Worm (Caenorhabditis elegans) whole organism, L1 larva: ENCODE results near the gene ubc-7.
A peak's percentile ranks its signal among the peaks of the same experiment; 100 is the strongest.

Source experiments
- ces-1 ChIP-seq: fragments of 150-350 bp; optimal IDR thresholded peaks from 2 replicates; lab custom pipeline; 2014; ENCODE audit warnings: missing biosample characterization, missing genetic modification reagents, missing genetic modification characterization
- elt-2 ChIP-seq: sonication (generic microtip); optimal IDR thresholded peaks from 2 replicates; lab custom pipeline; 2016; ENCODE audit warnings: missing genetic modification characterization, mild to moderate bottlenecking, inconsistent platforms, missing compliant biosample characterization, missing genetic modification reagents
- fkh-4 ChIP-seq: sonication (generic microtip); optimal IDR thresholded peaks from 2 replicates; lab custom pipeline; 2016; ENCODE audit warnings: missing compliant biosample characterization, missing genetic modification characterization, borderline replicate concordance
- lin-35 ChIP-seq, 2 experiments: fragments of 150-350 bp; optimal IDR thresholded peaks; 2 replicates each; lab custom pipeline; 2014; ENCODE audit warnings: missing biosample characterization in 2 of 2, missing genetic modification characterization in 2 of 2, missing genetic modification reagents in 2 of 2
- lir-3 ChIP-seq: sonication (generic microtip); optimal IDR thresholded peaks from 2 replicates; lab custom pipeline; 2016; ENCODE audit warnings: mild to moderate bottlenecking, missing genetic modification characterization, moderate library complexity, missing compliant biosample characterization; ENCODE audit not compliant: poor library complexity
- mdl-1 ChIP-seq, 2 experiments: fragments of 150-350 bp; optimal IDR thresholded peaks; 2 replicates each; lab custom pipeline; 2014 to 2017; ENCODE audit warnings: missing biosample characterization in 2 of 2, missing genetic modification characterization in 2 of 2, inconsistent platforms in 1 of 2
- nhr-20 ChIP-seq: sonication (generic microtip); optimal IDR thresholded peaks from 2 replicates; lab custom pipeline; 2016; ENCODE audit warnings: mild to moderate bottlenecking, missing genetic modification characterization, missing compliant biosample characterization
- nhr-237 ChIP-seq: fragments of 150-350 bp; optimal IDR thresholded peaks from 2 replicates; lab custom pipeline; 2014; ENCODE audit warnings: missing biosample characterization, missing genetic modification characterization
- nhr-28 ChIP-seq: fragments of 150-350 bp; optimal IDR thresholded peaks from 2 replicates; lab custom pipeline; 2014; ENCODE audit warnings: missing biosample characterization, missing genetic modification characterization
- nhr-90 ChIP-seq: sonication (generic microtip); optimal IDR thresholded peaks from 2 replicates; lab custom pipeline; 2016; ENCODE audit warnings: mild to moderate bottlenecking, missing genetic modification characterization, missing compliant biosample characterization; ENCODE audit not compliant: poor library complexity
- pqm-1 ChIP-seq: sonication (generic microtip); optimal IDR thresholded peaks from 3 replicates; lab custom pipeline; 2017; ENCODE audit warnings: missing biosample characterization, missing genetic modification characterization
- unc-62 ChIP-seq: fragments of 150-350 bp; optimal IDR thresholded peaks from 2 replicates; lab custom pipeline; 2014; ENCODE audit warnings: missing biosample characterization, missing genetic modification reagents, missing genetic modification characterization
- xbp-1 ChIP-seq: sonication (generic microtip); optimal IDR thresholded peaks from 2 replicates; lab custom pipeline; 2016; ENCODE audit warnings: missing genetic modification characterization, missing compliant biosample characterization
- ztf-4 ChIP-seq: fragments of 150-350 bp; optimal IDR thresholded peaks from 2 replicates; lab custom pipeline; 2014; ENCODE audit warnings: missing biosample characterization, missing genetic modification characterization

- no peak for TF ChIP-seq fkh-4
- peak; percentile 79 for TF ChIP-seq xbp-1 (tag; lab: Kevin White, UChicago)
- peak; percentile 81 for TF ChIP-seq nhr-90 (tag; lab: Kevin White, UChicago)
- peak; percentile 55 for TF ChIP-seq nhr-237 (tag; lab: Kevin White, UChicago)
- TF ChIP-seq ztf-4 (tag; lab: Kevin White, UChicago): peak; percentile 56
- no peak for TF ChIP-seq ces-1 (GFP tag; lab: Kevin White, UChicago)
- no peak for TF ChIP-seq pqm-1
- no peak for TF ChIP-seq nhr-28 (tag; lab: Kevin White, UChicago)
- TF ChIP-seq lin-35 (GFP tag; optimal IDR thresholded peaks at IDR 0.05; lab: Kevin White, UChicago): peak; percentile 99
- TF ChIP-seq lir-3: peak; percentile 69
- TF ChIP-seq mdl-1 (tag; optimal IDR thresholded peaks at IDR 0.05; lab: Kevin White, UChicago): peak in 1 of 2 experiments; percentile 93
- no peak for TF ChIP-seq unc-62 (GFP tag; lab: Kevin White, UChicago)
- TF ChIP-seq nhr-20 (tag; lab: Kevin White, UChicago): peak; percentile 87
- TF ChIP-seq elt-2 (tag; lab: Kevin White, UChicago): peak; percentile 38
Observed at ce11 chrIII:9631117-9631655, at the start of gene ubc-7.
